Fruit fly (Drosophila melanogaster): ENCODE measurements around the gene CG7194.

Gene CG7194

dm6 chr3L:8340264-8341095, 36.6 kb upstream of the CG7194 start, which contains the start of the genes Prim1 and CG7083 (continued):
- no peak for TF ChIP-seq CG42726 (GFP tag; IDR thresholded peaks at IDR 0.05; ENCODE audit: partially characterized antibody)
- TF ChIP-seq hth (optimal IDR thresholded peaks at IDR 0.05) = no peak
- no peak for TF ChIP-seq CG7963 (GFP tag; IDR thresholded peaks at IDR 0.05; ENCODE audit: partially characterized antibody)
- no peak for TF ChIP-seq CG7357 (GFP tag; IDR thresholded peaks at IDR 0.05)
- TF ChIP-seq jumu (GFP tag; optimal IDR thresholded peaks at IDR 0.05) = peak; percentile 64
- peak; percentile 35 for TF ChIP-seq crc (GFP tag; optimal IDR thresholded peaks at IDR 0.05)
- TF ChIP-seq ara (GFP tag; IDR thresholded peaks at IDR 0.05) = peak; percentile 42; the same call in 1 of the 2 replicates
- peak; percentile 53 for TF ChIP-seq ind (GFP tag; optimal IDR thresholded peaks at IDR 0.05)
- TF ChIP-seq p53 (GFP tag; optimal IDR thresholded peaks at IDR 0.05) = no peak
- peak; percentile 55 for TF ChIP-seq caup (GFP tag; optimal IDR thresholded peaks at IDR 0.05; ENCODE audit: severe bottlenecking)
- no peak for TF ChIP-seq CG10431 (GFP tag; optimal IDR thresholded peaks at IDR 0.05)
- TF ChIP-seq hb (GFP tag; IDR thresholded peaks at IDR 0.05; ENCODE audit: partially characterized antibody) = no peak
- no peak for TF ChIP-seq CG6791 (GFP tag; IDR thresholded peaks at IDR 0.05; ENCODE audit: partially characterized antibody)
- TF ChIP-seq chif (GFP tag; optimal IDR thresholded peaks at IDR 0.05) = peak; percentile 51 to 60
- no peak for TF ChIP-seq CG16815 (GFP tag; optimal IDR thresholded peaks at IDR 0.05)
- no peak for TF ChIP-seq Deaf1 (tag; optimal IDR thresholded peaks at IDR 0.05)
- peak; percentile 48 for TF ChIP-seq Scr (GFP tag; IDR thresholded peaks at IDR 0.05; ENCODE audit: partially characterized antibody)
- no peak for TF ChIP-seq Optix (GFP tag; IDR thresholded peaks at IDR 0.05)
- no peak for TF ChIP-seq br (optimal IDR thresholded peaks at IDR 0.05)
- no peak for TF ChIP-seq dmrt99B (tag; optimal IDR thresholded peaks at IDR 0.05)
- TF ChIP-seq ro (GFP tag; IDR thresholded peaks at IDR 0.05) = no peak
- TF ChIP-seq CoRest (tag; optimal IDR thresholded peaks at IDR 0.05) = peak; percentile 71
- TF ChIP-seq disco-r (GFP tag; optimal IDR thresholded peaks at IDR 0.05) = no peak
- TF ChIP-seq Hr51 (GFP tag; optimal IDR thresholded peaks at IDR 0.05) = peak; percentile 57 to 66
- TF ChIP-seq CG4617 (GFP tag; optimal IDR thresholded peaks at IDR 0.05; ENCODE audit: borderline replicate concordance) = peak; percentile 84
- 0 out of 3 replicates have a peak, but pooled peaks have one; percentile 6 for TF ChIP-seq CG11695 (GFP tag; IDR thresholded peaks at IDR 0.05)
- peak; percentile 38 for TF ChIP-seq CG7556 (GFP tag; optimal IDR thresholded peaks at IDR 0.05)
- TF ChIP-seq CG3407 (GFP tag; optimal IDR thresholded peaks at IDR 0.05) = no peak
- peak; percentile 43 for TF ChIP-seq da (GFP tag; optimal IDR thresholded peaks at IDR 0.05)
- TF ChIP-seq CG15479 (GFP tag; optimal IDR thresholded peaks at IDR 0.05) = peak; percentile 33
- TF ChIP-seq CG18764 (GFP tag; optimal IDR thresholded peaks at IDR 0.05) = peak; percentile 29
- TF ChIP-seq CG10543 (GFP tag; optimal IDR thresholded peaks at IDR 0.05) = peak; percentile 76
- TF ChIP-seq org-1 (GFP tag; optimal IDR thresholded peaks at IDR 0.05) = no peak
- no peak for TF ChIP-seq Doc2 (GFP tag; IDR thresholded peaks at IDR 0.05)
- TF ChIP-seq pb (GFP tag; optimal IDR thresholded peaks at IDR 0.05) = peak; percentile 21
- peak; percentile 49 for TF ChIP-seq Hr3 (GFP tag; optimal IDR thresholded peaks at IDR 0.05)
- peak; percentile 48 for TF ChIP-seq CG10462 (GFP tag; optimal IDR thresholded peaks at IDR 0.05)
- no peak; the same call in 1 of the 2 replicates for TF ChIP-seq CG31441 (GFP tag; IDR thresholded peaks at IDR 0.05)
- peak; percentile 38 for TF ChIP-seq CG33557 (GFP tag; optimal IDR thresholded peaks at IDR 0.05)
- no peak for TF ChIP-seq Stat92E (GFP tag; optimal IDR thresholded peaks at IDR 0.05)
- peak; percentile 55 for TF ChIP-seq Sox100B (GFP tag; optimal IDR thresholded peaks at IDR 0.05)
- peak; percentile 55 for TF ChIP-seq nmo (GFP tag; optimal IDR thresholded peaks at IDR 0.05)
- TF ChIP-seq Dfd (GFP tag; optimal IDR thresholded peaks at IDR 0.05) = no peak
- peak; percentile 57 for TF ChIP-seq zfh2 (GFP tag; optimal IDR thresholded peaks at IDR 0.05)
- peak; percentile 63 for TF ChIP-seq Sry-δ (GFP tag; optimal IDR thresholded peaks at IDR 0.05)

Data from whole organism, embryonic.